Worm (Caenorhabditis elegans) whole organism, young adult: ENCODE measurements around the gene lgc-57.

Source experiments
- T07F8.4 ChIP-seq: sonication (generic microtip); optimal IDR thresholded peaks from 2 replicates; lab custom pipeline; 2016; ENCODE audit warnings: mild to moderate bottlenecking, missing genetic modification characterization, moderate library complexity, missing compliant biosample characterization
- efl-1 ChIP-seq: fragments of 150-350 bp; optimal IDR thresholded peaks from 2 replicates; lab custom pipeline; 2014; ENCODE audit warnings: missing biosample characterization, missing genetic modification reagents, missing genetic modification characterization

DNA sequence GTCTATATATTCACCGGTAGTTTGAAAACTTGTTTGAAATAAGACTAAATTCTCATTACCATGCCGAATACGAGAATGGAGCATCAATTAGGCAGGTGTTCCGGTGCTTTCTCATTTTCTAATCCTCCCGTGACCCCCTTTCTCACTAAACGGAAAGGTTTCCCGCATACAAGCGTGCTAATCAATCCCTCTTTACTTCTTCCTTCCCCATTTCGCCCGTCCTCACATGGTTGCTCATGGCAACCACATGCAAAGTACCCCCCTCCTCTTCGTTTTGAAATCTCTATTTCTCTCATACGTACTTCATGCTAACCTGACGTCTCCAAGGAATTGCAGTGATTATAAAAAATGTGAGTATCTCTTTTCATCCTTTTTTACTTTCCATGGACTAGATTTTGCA, 25.1 kb downstream of the lgc-57 start, which contains the start of gene mks-5:
- TF ChIP-seq efl-1 (GFP tag; lab: Kevin White, UChicago): no peak
- no peak for TF ChIP-seq T07F8.4 (tag; lab: Kevin White, UChicago)
